Worm (Caenorhabditis elegans) whole organism, early embryonic: Measurements from ENCODE around the gene F37H8.5.

Source experiments
- ama-1 ChIP-seq: fragments of 150-350 bp; optimal IDR thresholded peaks from 2 replicates; lab custom pipeline; 2014
- ceh-36 ChIP-seq: sonication (generic microtip); optimal IDR thresholded peaks from 2 replicates; lab custom pipeline; 2016; ENCODE audit warnings: missing genetic modification characterization, inconsistent platforms, missing compliant biosample characterization
- flt-1 ChIP-seq: fragments of 200-800 bp; sonication (Bioruptor generic); IDR thresholded peaks from 2 replicates; pipeline ENCODE4 v1.3.6; 2022; ENCODE audit warnings: missing genetic modification characterization, missing compliant biosample characterization
- hnd-1 ChIP-seq: sonication (generic microtip); optimal IDR thresholded peaks from 2 replicates; lab custom pipeline; 2016; ENCODE audit warnings: missing genetic modification characterization, missing compliant biosample characterization
- pes-1 ChIP-seq: fragments of 200-800 bp; sonication (Bioruptor generic); IDR thresholded peaks from 2 replicates; pipeline ENCODE4 v1.3.6; 2022; ENCODE audit warnings: missing genetic modification reagents, missing genetic modification characterization, missing compliant biosample characterization
- scrt-1 ChIP-seq: fragments of 200-800 bp; sonication (Bioruptor generic); IDR thresholded peaks from 2 replicates; pipeline ENCODE4 v1.3.6; 2022; ENCODE audit warnings: missing genetic modification characterization, missing compliant biosample characterization
- sea-1 ChIP-seq: fragments of 200-800 bp; sonication (Bioruptor generic); conservative IDR thresholded peaks from 2 replicates; pipeline ENCODE4 v1.3.6; 2022; ENCODE audit warnings: missing genetic modification characterization, missing compliant biosample characterization
- tra-4 ChIP-seq: sonication (generic microtip); optimal IDR thresholded peaks from 2 replicates; lab custom pipeline; 2017; ENCODE audit warnings: missing genetic modification characterization, missing compliant biosample characterization

ce11 chrII:11184757-11185341, 3.2 kb upstream of the F37H8.5 start, which contains the start of gene lir-3:
- TF ChIP-seq ama-1 (lab: Kevin White, UChicago), result no peak
- no peak for TF ChIP-seq scrt-1 (GFP tag; lab: Robert Waterston, UW)
- TF ChIP-seq flt-1 (GFP tag; lab: Robert Waterston, UW), result no peak
- no peak for TF ChIP-seq hnd-1 (tag; lab: Kevin White, UChicago)
- no peak for TF ChIP-seq sea-1 (GFP tag; lab: Robert Waterston, UW)
- no peak for TF ChIP-seq ceh-36 (tag; lab: Kevin White, UChicago)
- no peak for TF ChIP-seq tra-4 (tag; lab: Kevin White, UChicago)
- TF ChIP-seq pes-1 (GFP tag; lab: Robert Waterston, UW), result no peak
